Fruit fly (Drosophila melanogaster) whole organism, embryonic: Measurements from ENCODE around the gene CG5188.
A peak's percentile ranks its signal among the peaks of the same experiment; 100 is the strongest.

Experiments used
- Atf3 ChIP-seq: fragments of 200-800 bp; sonication (Bioruptor generic); optimal IDR thresholded peaks from 3 replicates; lab custom pipeline; 2016; ENCODE audit warnings: missing biosample characterization, missing genetic modification characterization
- CG10267 ChIP-seq: fragments of 200-800 bp; sonication (Bioruptor generic); optimal IDR thresholded peaks from 2 replicates; lab custom pipeline; 2018; ENCODE audit warnings: missing biosample characterization, mild to moderate bottlenecking, missing genetic modification characterization, moderate library complexity
- CG11398 ChIP-seq: fragments of 200-800 bp; sonication (Bioruptor generic); optimal IDR thresholded peaks from 2 replicates; lab custom pipeline; 2016; ENCODE audit warnings: missing biosample characterization, missing genetic modification characterization
- CG12744 ChIP-seq: fragments of 200-800 bp; sonication (Bioruptor generic); optimal IDR thresholded peaks from 2 replicates; lab custom pipeline; 2016; ENCODE audit warnings: missing biosample characterization, missing genetic modification characterization
- CG12942 ChIP-seq: fragments of 200-800 bp; sonication (Bioruptor generic); optimal IDR thresholded peaks from 3 replicates; lab custom pipeline; 2016; ENCODE audit warnings: missing biosample characterization, missing genetic modification characterization
- CG13424 ChIP-seq: fragments of 200-800 bp; sonication (Bioruptor generic); optimal IDR thresholded peaks from 2 replicates; lab custom pipeline; 2019; ENCODE audit warnings: missing biosample characterization, mild to moderate bottlenecking, missing genetic modification characterization, moderate library complexity
- CG14441 ChIP-seq: fragments of 200-800 bp; sonication (Bioruptor generic); IDR thresholded peaks from 2 replicates; pipeline ENCODE4 v1.3.6; 2022; ENCODE audit warnings: missing biosample characterization, missing genetic modification characterization
- CG14667 ChIP-seq: fragments of 200-800 bp; sonication (Bioruptor generic); IDR thresholded peaks from 2 replicates; pipeline ENCODE4 v1.3.6; 2022; ENCODE audit warnings: missing biosample characterization, missing genetic modification characterization
- CG15073 ChIP-seq: fragments of 200-800 bp; sonication (Bioruptor generic); optimal IDR thresholded peaks from 2 replicates; lab custom pipeline; 2016; ENCODE audit warnings: missing biosample characterization, missing genetic modification characterization
- CG15479 ChIP-seq: fragments of 200-800 bp; sonication (Bioruptor generic); optimal IDR thresholded peaks from 3 replicates; lab custom pipeline; 2019; ENCODE audit warnings: missing biosample characterization, mild to moderate bottlenecking, missing genetic modification characterization, moderate library complexity
- CG15514 ChIP-seq: fragments of 200-800 bp; sonication (Bioruptor generic); optimal IDR thresholded peaks from 3 replicates; lab custom pipeline; 2017; ENCODE audit warnings: missing biosample characterization, missing genetic modification characterization, mild to moderate bottlenecking, moderate library complexity, missing genetic modification reagents
- CG1647 ChIP-seq: fragments of 200-800 bp; sonication (Bioruptor generic); optimal IDR thresholded peaks from 3 replicates; lab custom pipeline; 2016; ENCODE audit warnings: missing biosample characterization, missing genetic modification characterization
- CG16815 ChIP-seq: fragments of 200-800 bp; sonication (Bioruptor generic); optimal IDR thresholded peaks from 3 replicates; lab custom pipeline; 2017; ENCODE audit warnings: missing biosample characterization, mild to moderate bottlenecking, missing genetic modification characterization
- CG17328 ChIP-seq: fragments of 200-800 bp; sonication (Bioruptor generic); IDR thresholded peaks from 2 replicates; pipeline ENCODE4 v1.3.6; 2022; ENCODE audit warnings: missing biosample characterization, missing genetic modification characterization
- CG17912 ChIP-seq: fragments of 200-800 bp; sonication (Bioruptor generic); optimal IDR thresholded peaks from 2 replicates; lab custom pipeline; 2018; ENCODE audit warnings: missing biosample characterization, mild to moderate bottlenecking, missing genetic modification characterization
- CG2202 ChIP-seq: fragments of 200-800 bp; sonication (Bioruptor generic); optimal IDR thresholded peaks from 2 replicates; lab custom pipeline; 2018; ENCODE audit warnings: missing biosample characterization, mild to moderate bottlenecking, missing genetic modification characterization
- CG3065 ChIP-seq: fragments of 200-800 bp; sonication (Bioruptor generic); optimal IDR thresholded peaks from 2 replicates; lab custom pipeline; 2016; ENCODE audit warnings: missing biosample characterization, missing genetic modification characterization
- CG42726 ChIP-seq: fragments of 200-800 bp; sonication (Bioruptor generic); IDR thresholded peaks from 2 replicates; pipeline ENCODE4 v1.3.6; 2022; ENCODE audit warnings: missing biosample characterization, missing genetic modification characterization; ENCODE audit not compliant: partially characterized antibody
- CG4820 ChIP-seq: fragments of 200-800 bp; sonication (Bioruptor generic); optimal IDR thresholded peaks from 3 replicates; lab custom pipeline; 2016; ENCODE audit warnings: missing biosample characterization, missing genetic modification characterization
- CG6813 ChIP-seq: fragments of 200-800 bp; sonication (Bioruptor generic); optimal IDR thresholded peaks from 2 replicates; lab custom pipeline; 2017; ENCODE audit warnings: missing biosample characterization, missing genetic modification characterization, mild to moderate bottlenecking, moderate library complexity, missing genetic modification reagents
- CG8089 ChIP-seq: fragments of 200-800 bp; sonication (Bioruptor generic); optimal IDR thresholded peaks from 3 replicates; lab custom pipeline; 2016; ENCODE audit warnings: missing biosample characterization, missing genetic modification characterization
- CG8281 ChIP-seq: fragments of 200-800 bp; sonication (Bioruptor generic); optimal IDR thresholded peaks from 2 replicates; lab custom pipeline; 2018; ENCODE audit warnings: missing biosample characterization, mild to moderate bottlenecking, missing genetic modification characterization, moderate library complexity
- CG9215 ChIP-seq: fragments of 200-800 bp; sonication (Bioruptor generic); IDR thresholded peaks from 2 replicates; pipeline ENCODE4 v1.3.6; 2022; ENCODE audit warnings: missing biosample characterization, missing genetic modification characterization
- CTCF ChIP-seq: fragments of 200-800 bp; sonication (Bioruptor generic); optimal IDR thresholded peaks from 2 replicates; lab custom pipeline; 2017; ENCODE audit warnings: missing biosample characterization, mild to moderate bottlenecking, missing genetic modification characterization, moderate library complexity
- Chrac-16 ChIP-seq: fragments of 200-800 bp; sonication (Bioruptor generic); optimal IDR thresholded peaks from 3 replicates; lab custom pipeline; 2016; ENCODE audit warnings: missing biosample characterization, missing genetic modification characterization
- Dbx ChIP-seq: fragments of 200-800 bp; sonication (Bioruptor generic); IDR thresholded peaks from 3 replicates; pipeline ENCODE4 v1.3.6; 2022; ENCODE audit warnings: missing biosample characterization, missing genetic modification characterization
- Deaf1 ChIP-seq: fragments of 200-800 bp; optimal IDR thresholded peaks from 3 replicates; lab custom pipeline; 2019; ENCODE audit warnings: missing biosample characterization, mild to moderate bottlenecking, missing genetic modification characterization, moderate library complexity
- Dfd ChIP-seq, 2 experiments: fragments of >200 bp; optimal IDR thresholded peaks; 2 replicates each; lab custom pipeline; 2017; ENCODE audit warnings: missing biosample characterization in 2 of 2, missing genetic modification characterization in 2 of 2
- Doc3 ChIP-seq: fragments of 200-800 bp; sonication (Bioruptor generic); IDR thresholded peaks from 3 replicates; pipeline ENCODE4 v1.3.6; 2022; ENCODE audit warnings: missing biosample characterization, missing genetic modification characterization; ENCODE audit not compliant: partially characterized antibody
- Drgx ChIP-seq: fragments of 200-800 bp; sonication (Bioruptor generic); IDR thresholded peaks from 2 replicates; pipeline ENCODE4 v1.3.6; 2022; ENCODE audit warnings: missing biosample characterization, missing genetic modification characterization
- E2f1 ChIP-seq: fragments of 200-800 bp; sonication (Bioruptor generic); IDR thresholded peaks from 2 replicates; pipeline ENCODE4 v1.3.6; 2022; ENCODE audit warnings: missing biosample characterization, missing genetic modification characterization
- Gsc ChIP-seq: fragments of 200-800 bp; sonication (Bioruptor generic); IDR thresholded peaks from 2 replicates; pipeline ENCODE4 v1.3.6; 2022; ENCODE audit warnings: missing biosample characterization, missing genetic modification characterization
- Gug ChIP-seq: fragments of 200-800 bp; sonication (Bioruptor generic); IDR thresholded peaks from 4 replicates; pipeline ENCODE4 v1.3.6; 2022; ENCODE audit warnings: missing biosample characterization, missing genetic modification characterization
- H15 ChIP-seq: fragments of 200-800 bp; sonication (Bioruptor generic); IDR thresholded peaks from 3 replicates; pipeline ENCODE4 v1.3.6; 2022; ENCODE audit warnings: missing biosample characterization, missing genetic modification characterization
- Hr3 ChIP-seq: fragments of 200-800 bp; sonication (Bioruptor generic); optimal IDR thresholded peaks from 3 replicates; lab custom pipeline; 2016; ENCODE audit warnings: missing biosample characterization, missing genetic modification characterization
- Pdp1 ChIP-seq, 2 experiments: fragments of 200-800 bp; sonication (Bioruptor generic); optimal IDR thresholded peaks; 3 replicates each; lab custom pipeline; 2016; ENCODE audit warnings: missing biosample characterization in 2 of 2, missing genetic modification characterization in 2 of 2, mild to moderate bottlenecking in 1 of 2, moderate library complexity in 1 of 2
- Poxn ChIP-seq: fragments of 200-800 bp; sonication (Bioruptor generic); IDR thresholded peaks from 2 replicates; pipeline ENCODE4 v1.3.6; 2022; ENCODE audit warnings: missing biosample characterization, missing genetic modification characterization
- Rfx ChIP-seq: fragments of 200-800 bp; sonication (Bioruptor generic); IDR thresholded peaks from 2 replicates; pipeline ENCODE4 v1.3.6; 2022; ENCODE audit warnings: missing biosample characterization, missing genetic modification characterization
- btn ChIP-seq: fragments of 200-800 bp; sonication (Bioruptor generic); optimal IDR thresholded peaks from 2 replicates; lab custom pipeline; 2016; ENCODE audit warnings: missing biosample characterization, missing genetic modification characterization
- cad ChIP-seq: fragments of >200 bp; optimal IDR thresholded peaks from 2 replicates; lab custom pipeline; 2017; ENCODE audit warnings: missing biosample characterization, missing genetic modification characterization
- cwo ChIP-seq: fragments of 200-800 bp; sonication (Bioruptor generic); optimal IDR thresholded peaks from 3 replicates; lab custom pipeline; 2017; ENCODE audit warnings: missing biosample characterization, missing genetic modification characterization, mild to moderate bottlenecking, moderate library complexity, missing genetic modification reagents
- dm ChIP-seq: fragments of 200-800 bp; sonication (Bioruptor generic); optimal IDR thresholded peaks from 3 replicates; lab custom pipeline; 2016; ENCODE audit warnings: missing biosample characterization, missing genetic modification characterization
- fru ChIP-seq: fragments of >200 bp; optimal IDR thresholded peaks from 2 replicates; lab custom pipeline; 2017
- inv ChIP-seq: fragments of 200-800 bp; sonication (Bioruptor generic); IDR thresholded peaks from 2 replicates; pipeline ENCODE4 v1.3.6; 2022; ENCODE audit warnings: missing biosample characterization, missing genetic modification characterization; ENCODE audit not compliant: partially characterized antibody
- kni ChIP-seq: fragments of 200-800 bp; sonication (Bioruptor generic); optimal IDR thresholded peaks from 3 replicates; lab custom pipeline; 2017; ENCODE audit warnings: mild to moderate bottlenecking, missing biosample characterization, missing genetic modification reagents, missing genetic modification characterization
- pita ChIP-seq: fragments of 200-800 bp; sonication (Bioruptor generic); optimal IDR thresholded peaks from 2 replicates; lab custom pipeline; 2017; ENCODE audit warnings: missing biosample characterization, mild to moderate bottlenecking, missing genetic modification characterization
- pum ChIP-seq: fragments of 200-800 bp; sonication (Bioruptor generic); optimal IDR thresholded peaks from 2 replicates; lab custom pipeline; 2016; ENCODE audit warnings: missing biosample characterization, missing genetic modification characterization
- pzg ChIP-seq: fragments of 200-800 bp; sonication (Bioruptor generic); optimal IDR thresholded peaks from 3 replicates; lab custom pipeline; 2018; ENCODE audit warnings: missing biosample characterization, mild to moderate bottlenecking, missing genetic modification characterization, moderate library complexity
- sc ChIP-seq, 3 experiments: fragments of >200 bp in 2 of 3; fragments of 200-800 bp in 1 of 3; sonication (Bioruptor generic) in 1 of 3; optimal IDR thresholded peaks; 2 replicates in 2 of 3; 3 replicates in 1 of 3; lab custom pipeline; 2017; ENCODE audit warnings: mild to moderate bottlenecking in 1 of 3, missing biosample characterization in 1 of 3, missing genetic modification characterization in 1 of 3, missing genetic modification reagents in 1 of 3
- slbo ChIP-seq: fragments of 200-800 bp; sonication (Bioruptor generic); IDR thresholded peaks from 2 replicates; pipeline ENCODE4 v1.3.6; 2022; ENCODE audit warnings: missing biosample characterization, missing genetic modification characterization
- sqz ChIP-seq: fragments of 200-800 bp; sonication (Bioruptor generic); optimal IDR thresholded peaks from 3 replicates; lab custom pipeline; 2018; ENCODE audit warnings: missing biosample characterization, mild to moderate bottlenecking, missing genetic modification characterization
- sr ChIP-seq: fragments of 200-800 bp; sonication (Bioruptor generic); IDR thresholded peaks from 3 replicates; pipeline ENCODE4 v1.3.6; 2022; ENCODE audit warnings: missing biosample characterization, missing genetic modification characterization

CG5188 gene

DNA sequence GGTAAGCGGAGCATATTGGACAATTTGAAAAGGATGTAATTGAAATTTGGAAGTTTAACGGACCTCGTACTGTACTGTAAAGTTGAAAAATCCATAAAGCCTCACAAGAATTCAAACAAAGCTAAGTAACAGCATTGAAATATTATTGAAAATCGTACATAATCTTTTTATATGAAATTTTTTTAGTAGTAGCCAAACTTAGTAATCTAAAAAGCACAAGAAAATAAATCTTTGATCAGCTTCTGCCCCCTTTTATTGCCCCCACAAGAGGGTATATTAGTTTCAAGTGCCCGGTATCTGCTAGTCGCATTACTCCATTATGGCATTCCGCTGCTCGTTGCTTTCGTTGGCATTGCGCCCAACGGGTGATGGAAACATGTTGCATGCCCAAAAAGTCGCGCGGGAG lies 38.2 kb downstream of the CG5188 start (continued):
- TF ChIP-seq CG14441 (no peak), kni (no peak), CG6813 (GFP tag; lab: Kevin White, UChicago) (peak; percentile 61), pum (peak; percentile 53), Pdp1 (GFP tag; optimal IDR thresholded peaks at IDR 0.05; lab: Kevin White, UChicago) (peak; percentile 37 to 48), Poxn (no peak), CG8281 (tag; lab: Kevin White, UChicago) (peak; percentile 23), dm (GFP tag; lab: Kevin White, UChicago) (no peak), CG1647 (GFP tag; lab: Kevin White, UChicago) (peak; percentile 14), H15 (GFP tag; lab: Robert Waterston, UW) (peak; percentile 56; the same call in 2 of the 3 replicates), cwo (peak; percentile 48), CG2202 (tag; lab: Kevin White, UChicago) (peak; percentile 17), CG4820 (peak; percentile 68), CG16815 (GFP tag; lab: Kevin White, UChicago) (peak; percentile 57), Doc3 (GFP tag; lab: Robert Waterston, UW) (no peak), Chrac-16 (GFP tag; lab: Kevin White, UChicago) (peak; percentile 55), Rfx (no peak), CG14667 (no peak), Gsc (peak; percentile 49), CG8089 (peak; percentile 22), CG3065 (no peak), pita (GFP tag; lab: Kevin White, UChicago) (no peak), CG9215 (GFP tag; lab: Robert Waterston, UW) (no peak), Dfd (GFP tag; optimal IDR thresholded peaks at IDR 0.05; lab: Kevin White, UChicago) (no peak), pzg (GFP tag; lab: Kevin White, UChicago) (no peak), Atf3 (GFP tag; lab: Kevin White, UChicago) (peak; percentile 34), inv (GFP tag; lab: Robert Waterston, UW) (no peak), Dbx (GFP tag; lab: Robert Waterston, UW) (no peak), CG13424 (tag; lab: Kevin White, UChicago) (peak; percentile 48), CG15479 (GFP tag; lab: Kevin White, UChicago) (no peak), sr (GFP tag; lab: Robert Waterston, UW) (no peak), CG12942 (GFP tag; lab: Kevin White, UChicago) (no peak), CG42726 (GFP tag; lab: Robert Waterston, UW) (no peak), Gug (GFP tag; lab: Robert Waterston, UW) (peak; percentile 64; the same call in 3 of the 4 replicates), CG10267 (tag; lab: Kevin White, UChicago) (peak; percentile 58), CTCF (GFP tag; lab: Kevin White, UChicago) (peak; percentile 17), E2f1 (GFP tag; lab: Robert Waterston, UW) (peak; percentile 26; the same call in 1 of the 2 replicates), Hr3 (GFP tag; lab: Kevin White, UChicago) (peak; percentile 63), cad (GFP tag; lab: Kevin White, UChicago) (no peak), sc (optimal IDR thresholded peaks at IDR 0.05; lab: Kevin White, UChicago) (no peak), sc (GFP tag; optimal IDR thresholded peaks at IDR 0.05; lab: Kevin White, UChicago) (peak; percentile 56), CG17912 (GFP tag; lab: Kevin White, UChicago) (no peak), CG11398 (GFP tag; lab: Kevin White, UChicago) (peak; percentile 21), sqz (GFP tag; lab: Kevin White, UChicago) (peak; percentile 19), Drgx (GFP tag; lab: Robert Waterston, UW) (0 out of 2 replicates have a peak, but pooled peaks have one; percentile 12), slbo (GFP tag; lab: Robert Waterston, UW) (no peak; the same call in 1 of the 2 replicates), btn (GFP tag; lab: Kevin White, UChicago) (peak; percentile 44), CG15073 (GFP tag; lab: Kevin White, UChicago) (no peak), CG12744 (GFP tag; lab: Kevin White, UChicago) (no peak), CG17328 (GFP tag; lab: Robert Waterston, UW) (no peak), CG15514 (peak; percentile 36), fru (lab: Kevin White, UChicago) (no peak), Deaf1 (tag; lab: Kevin White, UChicago) (no peak)
